Fruit fly (Drosophila melanogaster) whole organism, pupa: ENCODE results near the gene Dr.

Source experiments
- CG10348 ChIP-seq: fragments of 200-800 bp; sonication (Bioruptor generic); IDR thresholded peaks from 2 replicates; pipeline ENCODE4 v1.3.6; 2022; ENCODE audit warnings: missing biosample characterization, missing genetic modification characterization
- CG14655 ChIP-seq: fragments of 200-800 bp; sonication (Bioruptor generic); optimal IDR thresholded peaks from 3 replicates; lab custom pipeline; 2017; ENCODE audit warnings: mild to moderate bottlenecking, missing biosample characterization, missing genetic modification reagents, missing genetic modification characterization
- CG15710 ChIP-seq: fragments of 200-800 bp; sonication (Bioruptor generic); optimal IDR thresholded peaks from 2 replicates; lab custom pipeline; 2018; ENCODE audit warnings: missing biosample characterization, mild to moderate bottlenecking, missing genetic modification characterization, moderate library complexity
- CG32121 ChIP-seq: fragments of 200-800 bp; sonication (Bioruptor generic); IDR thresholded peaks from 2 replicates; pipeline ENCODE4 v1.3.6; 2022; ENCODE audit warnings: missing biosample characterization, missing genetic modification characterization
- Ets98B ChIP-seq: fragments of 200-800 bp; sonication (Bioruptor generic); IDR thresholded peaks from 2 replicates; pipeline ENCODE4 v1.3.6; 2022; ENCODE audit warnings: missing biosample characterization, missing genetic modification characterization
- Pif1B ChIP-seq: fragments of 200-800 bp; sonication (Bioruptor generic); optimal IDR thresholded peaks from 3 replicates; lab custom pipeline; 2016; ENCODE audit warnings: missing biosample characterization, missing genetic modification characterization

- TF ChIP-seq CG14655 (GFP tag; lab: Kevin White, UChicago), result peak; percentile 66
- no peak for TF ChIP-seq CG32121 (GFP tag; lab: Robert Waterston, UW)
- TF ChIP-seq Pif1B, result peak; percentile 29
- TF ChIP-seq Ets98B (GFP tag; lab: Robert Waterston, UW), result 0 out of 2 replicates have a peak, but pooled peaks have one; percentile 14
- TF ChIP-seq CG15710 (tag; lab: Kevin White, UChicago), result peak; percentile 68
- no peak for TF ChIP-seq CG10348 (GFP tag; lab: Robert Waterston, UW)
Observed at dm6 chr3R:29522164-29522563, 34.0 kb upstream of the Dr start.
